Worm (Caenorhabditis elegans): Measurements from ENCODE around the gene T28H10.2.

The T28H10.2 gene

DNA sequence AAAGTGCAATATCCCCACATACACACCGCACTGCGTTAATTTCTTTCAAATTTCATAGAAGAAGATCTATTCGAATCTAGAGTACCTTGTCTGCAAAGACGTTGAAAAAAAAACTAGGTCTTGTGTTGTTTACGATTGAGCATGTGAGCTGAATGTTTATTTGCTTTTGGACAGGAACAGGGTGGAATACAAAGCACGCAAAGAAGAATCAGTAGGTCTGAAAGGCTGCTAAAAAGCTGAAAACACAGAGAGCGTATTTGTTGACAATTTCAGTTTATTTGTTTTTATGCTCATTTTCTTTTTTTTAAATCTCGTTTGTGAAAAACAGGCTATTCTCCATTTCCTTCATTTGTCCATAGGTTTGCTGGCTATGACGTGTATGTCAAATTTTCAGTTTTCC, 22.2 kb upstream of the T28H10.2 start:
- no peak for TF ChIP-seq mxl-2 (GFP tag; conservative IDR thresholded peaks at IDR 0.05)
- TF ChIP-seq hlh-30 (tag; optimal IDR thresholded peaks at IDR 0.05; ENCODE audit: insufficient read depth) = peak; percentile 23
- TF ChIP-seq unc-62 (GFP tag; optimal IDR thresholded peaks at IDR 0.05 in 1 of 2) = peak in 1 of 2 experiments; percentile 71
- no peak for TF ChIP-seq unc-62 (tag; optimal IDR thresholded peaks at IDR 0.05)
- TF ChIP-seq lin-38 (GFP tag; IDR thresholded peaks at IDR 0.05) = no peak
- TF ChIP-seq daf-16 (GFP tag; optimal IDR thresholded peaks at IDR 0.05) = no peak
- TF ChIP-seq daf-16 (tag; optimal IDR thresholded peaks at IDR 0.05) = peak; percentile 52
- peak; percentile 4 for TF ChIP-seq dve-1 (tag; optimal IDR thresholded peaks at IDR 0.05; ENCODE audit: insufficient read depth)

ce11 chrV:12533635-12534150, 20.9 kb upstream of the T28H10.2 start:
- TF ChIP-seq lin-13 (GFP tag; optimal IDR thresholded peaks at IDR 0.05) = no peak
- peak in 1 of 2 experiments; percentile 46 for TF ChIP-seq lsy-2 (tag; optimal IDR thresholded peaks at IDR 0.05)
- TF ChIP-seq dmd-6 (GFP tag; IDR thresholded peaks at IDR 0.05) = peak; percentile 49; the same call in 1 of the 2 replicates
- peak; percentile 56 for TF ChIP-seq hlh-11 (tag; optimal IDR thresholded peaks at IDR 0.05)
- no peak for TF ChIP-seq T20F7.1 (GFP tag; optimal IDR thresholded peaks at IDR 0.05)
- peak; percentile 68 for TF ChIP-seq nhr-48 (tag; optimal IDR thresholded peaks at IDR 0.05)
- TF ChIP-seq tag-97 (GFP tag; IDR thresholded peaks at IDR 0.05) = no peak
- TF ChIP-seq unc-62 (GFP tag; optimal IDR thresholded peaks at IDR 0.05 in 1 of 2) = peak in 1 of 2 experiments; percentile 98
- TF ChIP-seq unc-62 (tag; optimal IDR thresholded peaks at IDR 0.05) = no peak
- TF ChIP-seq F10B5.3 (tag; optimal IDR thresholded peaks at IDR 0.05) = no peak
- peak; percentile 3 for TF ChIP-seq mep-1 (tag; optimal IDR thresholded peaks at IDR 0.05)
- TF ChIP-seq nhr-25 (tag; optimal IDR thresholded peaks at IDR 0.05; ENCODE audit: borderline replicate concordance, insufficient read depth) = peak; percentile 72

- TF ChIP-seq hmg-1.1 (GFP tag; IDR thresholded peaks at IDR 0.05) (no peak), lin-38 (GFP tag; IDR thresholded peaks at IDR 0.05) (no peak), daf-16 (GFP tag; optimal IDR thresholded peaks at IDR 0.05) (no peak), daf-16 (tag; optimal IDR thresholded peaks at IDR 0.05) (peak; percentile 54), hlh-30 (tag; optimal IDR thresholded peaks at IDR 0.05; ENCODE audit: insufficient read depth) (no peak), T26A8.4 (GFP tag; IDR thresholded peaks at IDR 0.05) (no peak), arid-1 (GFP tag; conservative IDR thresholded peaks at IDR 0.05) (no peak), fos-1 (tag; optimal IDR thresholded peaks at IDR 0.05) (no peak), aha-1 (tag) (peak; percentile 75), dmd-6 (GFP tag; IDR thresholded peaks at IDR 0.05) (peak; percentile 45; the same call in 1 of the 2 replicates), lir-3 (tag; optimal IDR thresholded peaks at IDR 0.05) (no peak), hlh-11 (tag; optimal IDR thresholded peaks at IDR 0.05) (peak; percentile 10), F26F4.8 (GFP tag; conservative IDR thresholded peaks at IDR 0.05) (no peak), nhr-28 (tag; optimal IDR thresholded peaks at IDR 0.05) (peak; percentile 14), Y5F2A.4 (GFP tag; optimal IDR thresholded peaks at IDR 0.05) (no peak), vab-7 (GFP tag; IDR thresholded peaks at IDR 0.05) (no peak), nhr-77 (tag; optimal IDR thresholded peaks at IDR 0.05) (no peak), dve-1 (tag; optimal IDR thresholded peaks at IDR 0.05; ENCODE audit: insufficient read depth) (peak; percentile 19), ces-1 (GFP tag; optimal IDR thresholded peaks at IDR 0.05) (no peak), cey-2 (tag; optimal IDR thresholded peaks at IDR 0.05; ENCODE audit: borderline replicate concordance, insufficient read depth) (no peak), pqm-1 (tag; optimal IDR thresholded peaks at IDR 0.05) (peak; percentile 42), jun-1 (tag; optimal IDR thresholded peaks at IDR 0.05) (no peak)
Measured at ce11 chrV:12532369-12532768, 19.6 kb upstream of the T28H10.2 start.

DNA sequence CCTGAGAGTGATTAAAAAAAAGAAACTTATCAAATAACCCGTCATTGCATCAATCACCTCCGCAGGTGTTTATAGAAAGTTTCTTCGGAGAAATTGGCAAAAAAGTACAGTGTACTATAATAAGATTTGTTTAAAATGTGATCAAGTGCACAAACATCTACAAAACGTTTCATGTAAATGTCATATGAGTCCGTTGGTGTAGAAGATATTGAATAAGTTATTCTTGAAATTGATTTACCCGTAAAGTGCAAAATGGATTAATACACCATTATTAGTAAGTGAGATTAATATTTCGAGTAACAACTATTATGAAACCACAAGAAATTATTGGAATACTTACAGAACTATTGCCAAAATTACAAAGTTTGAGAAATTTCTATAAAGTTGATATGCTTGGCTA, 18.3 kb upstream of the T28H10.2 start:
- no peak for TF ChIP-seq mdl-1 (tag; optimal IDR thresholded peaks at IDR 0.05)
- no peak for TF ChIP-seq ceh-62 (tag; optimal IDR thresholded peaks at IDR 0.05)
- no peak for TF ChIP-seq snpc-1.2 (GFP tag; IDR thresholded peaks at IDR 0.05)
- TF ChIP-seq mes-2 (tag; optimal IDR thresholded peaks at IDR 0.05; ENCODE audit: poor library complexity, severe bottlenecking) = no peak
- TF ChIP-seq nhr-11 (tag; optimal IDR thresholded peaks at IDR 0.05) = peak; percentile 42
- TF ChIP-seq nhr-48 (tag; optimal IDR thresholded peaks at IDR 0.05) = peak; percentile 26
- TF ChIP-seq ztf-7 (tag; optimal IDR thresholded peaks at IDR 0.05) = no peak
- TF ChIP-seq dve-1 (tag; optimal IDR thresholded peaks at IDR 0.05; ENCODE audit: insufficient read depth) = no peak

Data from whole organism, L4 larva.